Worm (Caenorhabditis elegans): ENCODE measurements around the gene H12C20.7.

The H12C20.7 gene

DNA sequence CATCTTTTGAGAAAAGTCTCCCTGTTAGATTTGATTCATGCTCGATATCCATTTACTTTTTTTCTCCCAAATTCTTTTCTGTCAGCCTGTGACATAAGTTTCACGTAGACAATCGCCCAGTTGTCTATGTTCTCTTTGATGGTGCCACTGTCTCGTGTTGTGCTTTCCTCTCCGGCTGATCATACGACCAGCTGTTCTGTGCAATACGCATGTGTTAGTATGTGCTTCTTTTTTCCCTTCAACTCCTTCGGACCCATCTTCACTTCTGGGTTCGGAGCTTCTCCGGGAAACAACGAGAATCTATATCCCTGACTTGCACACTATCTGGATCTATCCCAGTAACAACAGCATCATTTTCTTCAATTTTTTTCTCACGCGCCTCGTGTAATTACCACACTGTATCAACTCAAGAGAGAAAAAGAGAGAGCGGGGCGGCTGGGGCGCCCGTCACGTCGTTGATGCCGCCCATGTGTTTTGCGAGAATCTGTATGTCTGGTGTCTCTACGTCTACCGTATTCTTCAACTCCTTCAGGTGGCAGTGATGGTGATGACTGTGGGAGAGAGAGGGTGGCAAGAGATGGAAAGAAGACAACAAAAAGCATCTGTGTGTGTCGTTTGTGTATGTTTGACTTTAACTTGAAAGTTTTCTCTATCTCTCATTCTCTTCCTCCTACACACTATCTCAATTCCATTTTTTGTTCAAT is 40.8 kb downstream of the H12C20.7 start (continued):
- TF ChIP-seq dox-1 (GFP tag; IDR thresholded peaks at IDR 0.05) = peak; percentile 52; the same call in 1 of the 2 replicates
- TF ChIP-seq madf-8 (GFP tag; conservative IDR thresholded peaks at IDR 0.05) = no peak
- no peak for TF ChIP-seq Y95B8A.8 (GFP tag; IDR thresholded peaks at IDR 0.05)
- peak; percentile 32 for TF ChIP-seq ceh-27 (GFP tag; optimal IDR thresholded peaks at IDR 0.05)
- TF ChIP-seq lag-1 (GFP tag; IDR thresholded peaks at IDR 0.05) = no peak
- no peak for TF ChIP-seq mcd-1 (GFP tag; IDR thresholded peaks at IDR 0.05)
- TF ChIP-seq ets-4 (GFP tag; optimal IDR thresholded peaks at IDR 0.05) = peak; percentile 28
- peak; percentile 42 for TF ChIP-seq tlf-1 (GFP tag; optimal IDR thresholded peaks at IDR 0.05)
- TF ChIP-seq F10E7.11 (tag; optimal IDR thresholded peaks at IDR 0.05) = no peak
- no peak for TF ChIP-seq attf-6 (GFP tag; IDR thresholded peaks at IDR 0.05)
- no peak for TF ChIP-seq akir-1 (GFP tag; optimal IDR thresholded peaks at IDR 0.05)
- peak; percentile 26; the same call in 1 of the 2 replicates for TF ChIP-seq let-526 (GFP tag; IDR thresholded peaks at IDR 0.05)
- TF ChIP-seq F55B11.4 (tag; optimal IDR thresholded peaks at IDR 0.05; ENCODE audit: borderline replicate concordance, insufficient read depth) = no peak
- TF ChIP-seq cebp-2 (GFP tag; IDR thresholded peaks at IDR 0.05) = no peak
- TF ChIP-seq attf-3 (GFP tag; conservative IDR thresholded peaks at IDR 0.05) = no peak

DNA sequence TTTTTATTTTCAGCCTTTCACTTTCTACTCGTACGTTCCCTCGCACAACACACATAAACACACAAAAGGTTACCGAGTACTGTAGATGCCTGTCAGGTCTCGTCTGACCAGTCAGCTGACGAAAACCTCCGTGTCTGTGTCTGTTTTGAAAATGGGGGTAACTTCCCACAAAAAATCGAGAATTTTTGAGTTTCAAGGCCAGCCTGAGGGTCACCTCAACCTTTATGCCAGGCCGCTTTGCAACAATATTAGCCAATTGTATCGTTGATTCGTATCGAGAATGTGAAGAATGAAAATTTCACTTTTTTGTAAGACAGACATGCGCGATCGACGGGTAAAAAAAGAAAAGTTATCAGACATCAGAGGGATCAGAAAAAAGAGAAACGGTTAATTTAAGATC is 41.7 kb downstream of the H12C20.7 start:
- TF ChIP-seq B0261.1 (tag; optimal IDR thresholded peaks at IDR 0.05) (no peak), egrh-3 (GFP tag; IDR thresholded peaks at IDR 0.05) (no peak), lin-40 (tag; optimal IDR thresholded peaks at IDR 0.05) (peak; percentile 56), ccch-3 (GFP tag; optimal IDR thresholded peaks at IDR 0.05) (no peak), rec-8 (tag; optimal IDR thresholded peaks at IDR 0.05) (no peak), rpc-1 (optimal IDR thresholded peaks at IDR 0.05) (no peak), rpc-1 (tag; optimal IDR thresholded peaks at IDR 0.05) (no peak), ceh-91 (GFP tag; IDR thresholded peaks at IDR 0.05) (no peak), aptf-3 (GFP tag; IDR thresholded peaks at IDR 0.05) (no peak), Y53F4B.3 (GFP tag; IDR thresholded peaks at IDR 0.05) (no peak), lir-1 (GFP tag; conservative IDR thresholded peaks at IDR 0.05) (no peak), ztf-26 (tag; optimal IDR thresholded peaks at IDR 0.05) (peak; percentile 17), lin-54 (GFP tag; optimal IDR thresholded peaks at IDR 0.05) (no peak), ets-4 (GFP tag; optimal IDR thresholded peaks at IDR 0.05) (no peak), akir-1 (GFP tag; optimal IDR thresholded peaks at IDR 0.05) (no peak), snpc-1.1 (tag; optimal IDR thresholded peaks at IDR 0.05; ENCODE audit: insufficient read depth) (no peak), ceh-40 (GFP tag; IDR thresholded peaks at IDR 0.05) (no peak), nhr-90 (tag; optimal IDR thresholded peaks at IDR 0.05) (no peak), F57C9.4 (tag; optimal IDR thresholded peaks at IDR 0.05) (no peak), ceh-27 (GFP tag; optimal IDR thresholded peaks at IDR 0.05) (peak; percentile 68), ztf-25 (GFP tag; IDR thresholded peaks at IDR 0.05) (no peak), Y95B8A.8 (GFP tag; IDR thresholded peaks at IDR 0.05) (no peak), ZK185.1 (tag; optimal IDR thresholded peaks at IDR 0.05; ENCODE audit: poor library complexity, severe bottlenecking) (no peak)

DNA sequence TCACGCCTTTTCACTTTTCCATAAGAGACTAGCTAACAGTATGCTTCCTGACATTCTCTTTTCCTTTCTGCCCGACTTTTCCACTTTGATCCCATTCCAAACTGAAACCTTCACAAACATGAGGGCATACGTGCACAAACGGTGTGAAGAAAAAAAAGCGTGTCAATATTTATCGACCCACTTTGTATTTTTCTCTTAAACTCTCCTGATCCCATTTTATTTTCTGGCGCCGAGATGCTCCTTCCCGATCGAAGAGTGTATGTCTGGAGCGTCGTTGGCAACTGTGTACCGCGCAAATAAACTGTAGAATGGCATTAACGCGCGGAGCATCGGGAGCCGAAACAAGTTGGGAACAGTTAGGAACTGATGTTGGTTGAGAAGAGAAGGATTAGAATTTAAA is 43.2 kb downstream of the H12C20.7 start:
- TF ChIP-seq F57A8.1 (GFP tag; optimal IDR thresholded peaks at IDR 0.05) (no peak), F57C9.4 (tag; optimal IDR thresholded peaks at IDR 0.05) (no peak), ekl-4 (GFP tag; IDR thresholded peaks at IDR 0.05) (no peak), hlh-12 (tag; optimal IDR thresholded peaks at IDR 0.05) (no peak), lin-54 (GFP tag; optimal IDR thresholded peaks at IDR 0.05) (no peak), fkh-3 (tag; optimal IDR thresholded peaks at IDR 0.05) (no peak), zfh-2 (GFP tag; conservative IDR thresholded peaks at IDR 0.05) (no peak), pha-4 (tag; optimal IDR thresholded peaks at IDR 0.05) (no peak), repo-1 (tag; optimal IDR thresholded peaks at IDR 0.05) (no peak), hrde-1 (tag; optimal IDR thresholded peaks at IDR 0.05; ENCODE audit: borderline replicate concordance) (no peak), egl-44 (GFP tag; IDR thresholded peaks at IDR 0.05) (no peak), F52B5.7 (tag; optimal IDR thresholded peaks at IDR 0.05) (no peak), him-1 (tag; optimal IDR thresholded peaks at IDR 0.05) (no peak), attf-5 (GFP tag; optimal IDR thresholded peaks at IDR 0.05) (no peak), dpff-1 (tag; optimal IDR thresholded peaks at IDR 0.05) (no peak)
